Fruit fly (Drosophila melanogaster): ENCODE measurements around the gene CG31445.

The CG31445 gene

dm6 chr3R:29255166-29255962 is 10.7 kb upstream of the CG31445 start, which contains the start of gene stg:
Gene stg (minus strand): TSS chr3R:29255800.
- no peak for TF ChIP-seq h (optimal IDR thresholded peaks at IDR 0.05)
- no peak for TF ChIP-seq ttk (optimal IDR thresholded peaks at IDR 0.05)
- TF ChIP-seq psq (optimal IDR thresholded peaks at IDR 0.05): no peak
- no peak for TF ChIP-seq Myc (optimal IDR thresholded peaks at IDR 0.05)
- TF ChIP-seq insv (optimal IDR thresholded peaks at IDR 0.05): no peak
- TF ChIP-seq Sin3A (optimal IDR thresholded peaks at IDR 0.05): no peak

dm6 chr3R:29254383-29254782 is 9.8 kb upstream of the CG31445 start:
- no peak for TF ChIP-seq insv (optimal IDR thresholded peaks at IDR 0.05)
- no peak for TF ChIP-seq psq (optimal IDR thresholded peaks at IDR 0.05)
- no peak for TF ChIP-seq Sin3A (optimal IDR thresholded peaks at IDR 0.05)
- no peak for TF ChIP-seq ttk (optimal IDR thresholded peaks at IDR 0.05)
- no peak for TF ChIP-seq h (optimal IDR thresholded peaks at IDR 0.05)
- no peak for TF ChIP-seq Myc (optimal IDR thresholded peaks at IDR 0.05)

dm6 chr3R:29253874-29254273 is 9.2 kb upstream of the CG31445 start:
- TF ChIP-seq h (optimal IDR thresholded peaks at IDR 0.05): no peak
- TF ChIP-seq psq (optimal IDR thresholded peaks at IDR 0.05): no peak
- no peak for TF ChIP-seq Myc (optimal IDR thresholded peaks at IDR 0.05)
- TF ChIP-seq insv (optimal IDR thresholded peaks at IDR 0.05): no peak

dm6 chr3R:29251418-29251817 is 6.8 kb upstream of the CG31445 start:
- TF ChIP-seq h (optimal IDR thresholded peaks at IDR 0.05): no peak
- TF ChIP-seq Myc (optimal IDR thresholded peaks at IDR 0.05): no peak
- TF ChIP-seq ttk (optimal IDR thresholded peaks at IDR 0.05): no peak
- no peak for TF ChIP-seq psq (optimal IDR thresholded peaks at IDR 0.05)
- TF ChIP-seq insv (optimal IDR thresholded peaks at IDR 0.05): no peak
- TF ChIP-seq Sin3A (optimal IDR thresholded peaks at IDR 0.05): no peak

dm6 chr3R:29250272-29251018 is 5.8 kb upstream of the CG31445 start, which contains the start of gene SP1029:
Gene SP1029 (minus strand): TSS chr3R:29250451.
- TF ChIP-seq psq (optimal IDR thresholded peaks at IDR 0.05): no peak
- no peak for TF ChIP-seq Sin3A (optimal IDR thresholded peaks at IDR 0.05)
- TF ChIP-seq h (optimal IDR thresholded peaks at IDR 0.05): no peak
- no peak for TF ChIP-seq ttk (optimal IDR thresholded peaks at IDR 0.05)
- no peak for TF ChIP-seq insv (optimal IDR thresholded peaks at IDR 0.05)
- no peak for TF ChIP-seq Myc (optimal IDR thresholded peaks at IDR 0.05)

- TF ChIP-seq Myc (optimal IDR thresholded peaks at IDR 0.05): no peak
- TF ChIP-seq insv (optimal IDR thresholded peaks at IDR 0.05): no peak
- no peak for TF ChIP-seq Sin3A (optimal IDR thresholded peaks at IDR 0.05)
- no peak for TF ChIP-seq psq (optimal IDR thresholded peaks at IDR 0.05)
- TF ChIP-seq h (optimal IDR thresholded peaks at IDR 0.05): no peak
- TF ChIP-seq ttk (optimal IDR thresholded peaks at IDR 0.05): no peak
Measured at dm6 chr3R:29238623-29239022, 6.0 kb downstream of the CG31445 start, which contains the start of gene CG11951. Gene CG11951 (minus strand): TSS chr3R:29238723.

- TF ChIP-seq insv (optimal IDR thresholded peaks at IDR 0.05) (no peak), psq (optimal IDR thresholded peaks at IDR 0.05) (no peak), h (optimal IDR thresholded peaks at IDR 0.05) (no peak), ttk (optimal IDR thresholded peaks at IDR 0.05) (no peak), Myc (optimal IDR thresholded peaks at IDR 0.05) (no peak), Sin3A (optimal IDR thresholded peaks at IDR 0.05) (no peak)
Measured at dm6 chr3R:29230552-29231102, 14.0 kb downstream of the CG31445 start.

dm6 chr3R:29229958-29230357 is 14.7 kb downstream of the CG31445 start:
- TF ChIP-seq ttk (optimal IDR thresholded peaks at IDR 0.05) (peak; percentile 80), h (optimal IDR thresholded peaks at IDR 0.05) (no peak), Myc (optimal IDR thresholded peaks at IDR 0.05) (no peak), Sin3A (optimal IDR thresholded peaks at IDR 0.05) (no peak), insv (optimal IDR thresholded peaks at IDR 0.05) (no peak)

- TF ChIP-seq insv (optimal IDR thresholded peaks at IDR 0.05) (no peak), Myc (optimal IDR thresholded peaks at IDR 0.05) (no peak), h (optimal IDR thresholded peaks at IDR 0.05) (no peak), psq (optimal IDR thresholded peaks at IDR 0.05) (peak; percentile 60), ttk (optimal IDR thresholded peaks at IDR 0.05) (no peak)
Measured at dm6 chr3R:29228745-29229448, 15.7 kb downstream of the CG31445 start, which contains the start of gene Usp1. Gene Usp1 (plus strand): TSS chr3R:29229161.

dm6 chr3R:29227675-29228211 is 16.9 kb downstream of the CG31445 start, which contains the start of gene CG14507:
Gene CG14507 (minus strand): TSS chr3R:29227725.
- TF ChIP-seq ttk (optimal IDR thresholded peaks at IDR 0.05) (no peak), Sin3A (optimal IDR thresholded peaks at IDR 0.05) (no peak), psq (optimal IDR thresholded peaks at IDR 0.05) (no peak), Myc (optimal IDR thresholded peaks at IDR 0.05) (no peak), insv (optimal IDR thresholded peaks at IDR 0.05) (no peak), h (optimal IDR thresholded peaks at IDR 0.05) (no peak)

All from Kc167 (cell line).